Worm (Caenorhabditis elegans): ENCODE results near the gene T27F7.12.

T27F7.12 gene

ce11 chrII:5021518-5021917 lies 31.6 kb downstream of the T27F7.12 start:
- TF ChIP-seq W03F9.2 (tag; optimal IDR thresholded peaks at IDR 0.05) (no peak), him-1 (tag; optimal IDR thresholded peaks at IDR 0.05) (no peak), dao-5 (tag; optimal IDR thresholded peaks at IDR 0.05) (no peak)

- no peak for TF ChIP-seq W03F9.2 (tag; optimal IDR thresholded peaks at IDR 0.05)
- TF ChIP-seq him-1 (tag; optimal IDR thresholded peaks at IDR 0.05), result no peak
- no peak for TF ChIP-seq dao-5 (tag; optimal IDR thresholded peaks at IDR 0.05)
Measured at ce11 chrII:5022381-5022855, 32.5 kb downstream of the T27F7.12 start, which contains the start of the genes nsy-1 and F59A6.13. Gene nsy-1, plus strand, starts transcription at chrII:5022757. Gene F59A6.13, plus strand, starts transcription at chrII:5022805.

ce11 chrII:5027952-5028351 lies 38.0 kb downstream of the T27F7.12 start:
- TF ChIP-seq dao-5 (tag; optimal IDR thresholded peaks at IDR 0.05), result no peak
- no peak for TF ChIP-seq W03F9.2 (tag; optimal IDR thresholded peaks at IDR 0.05)
- no peak for TF ChIP-seq him-1 (tag; optimal IDR thresholded peaks at IDR 0.05)

ce11 chrII:5031612-5032011 lies 41.7 kb downstream of the T27F7.12 start, which contains the start of gene wdr-83:
Gene wdr-83, minus strand, starts transcription at chrII:5031712.
- no peak for TF ChIP-seq W03F9.2 (tag; optimal IDR thresholded peaks at IDR 0.05)
- TF ChIP-seq dao-5 (tag; optimal IDR thresholded peaks at IDR 0.05), result no peak

ce11 chrII:5032669-5033068 lies 42.8 kb downstream of the T27F7.12 start:
- TF ChIP-seq him-1 (tag; optimal IDR thresholded peaks at IDR 0.05), result peak; percentile 54
- TF ChIP-seq dao-5 (tag; optimal IDR thresholded peaks at IDR 0.05), result peak; percentile 59
- no peak for TF ChIP-seq W03F9.2 (tag; optimal IDR thresholded peaks at IDR 0.05)

- no peak for TF ChIP-seq dao-5 (tag; optimal IDR thresholded peaks at IDR 0.05)
- TF ChIP-seq W03F9.2 (tag; optimal IDR thresholded peaks at IDR 0.05), result no peak
- TF ChIP-seq him-1 (tag; optimal IDR thresholded peaks at IDR 0.05), result no peak
Measured at ce11 chrII:5033935-5034334, 44.0 kb downstream of the T27F7.12 start, which contains the start of gene F33G12.3. Gene F33G12.3, minus strand, starts transcription at chrII:5034035.

- TF ChIP-seq W03F9.2 (tag; optimal IDR thresholded peaks at IDR 0.05), result no peak
- TF ChIP-seq him-1 (tag; optimal IDR thresholded peaks at IDR 0.05), result no peak
- TF ChIP-seq dao-5 (tag; optimal IDR thresholded peaks at IDR 0.05), result no peak
Measured at ce11 chrII:5036128-5036527, 46.2 kb downstream of the T27F7.12 start, which contains the start of gene lrr-1. Gene lrr-1, minus strand, starts transcription at chrII:5036439.

ce11 chrII:5039912-5040311 lies 50.0 kb downstream of the T27F7.12 start, which contains the start of gene golg-2:
Gene golg-2, minus strand, starts transcription at chrII:5040091.
- TF ChIP-seq him-1 (tag; optimal IDR thresholded peaks at IDR 0.05) (no peak), dao-5 (tag; optimal IDR thresholded peaks at IDR 0.05) (no peak), W03F9.2 (tag; optimal IDR thresholded peaks at IDR 0.05) (no peak)

Measured in whole organism, L4/young adult.